Fruit fly (Drosophila melanogaster): ENCODE measurements around the gene PNUTS.

Gene PNUTS

DNA sequence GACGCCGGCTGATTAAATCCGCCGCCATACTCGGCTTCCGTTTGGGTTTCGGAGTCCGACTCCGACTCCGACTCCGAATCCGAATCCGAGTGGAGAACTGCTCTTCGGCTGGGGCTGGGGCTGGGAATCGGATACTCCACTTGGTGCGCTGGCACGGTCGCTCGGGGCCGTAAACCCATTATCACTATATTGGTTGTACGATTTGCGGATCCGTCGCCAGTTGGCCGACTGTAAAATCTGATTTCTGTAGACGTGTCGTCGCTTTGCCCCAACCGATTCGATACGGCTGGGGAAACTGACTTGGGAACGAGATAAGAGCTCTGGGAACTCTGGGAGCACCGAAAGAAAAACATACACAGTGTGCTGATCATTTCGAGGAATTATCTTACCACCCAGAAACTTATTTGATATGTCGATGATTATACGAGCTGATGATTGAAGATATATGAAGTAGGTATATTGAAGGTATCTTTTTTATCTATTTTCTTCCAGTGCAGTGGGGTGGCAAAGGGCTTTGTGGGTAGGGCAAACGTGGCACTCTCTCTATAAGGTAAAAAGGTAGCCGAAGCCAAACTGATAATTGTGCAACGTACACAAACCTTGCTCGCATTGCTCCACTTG lies 12.3 kb upstream of the PNUTS start (continued):
- TF ChIP-seq CrebB (tag; optimal IDR thresholded peaks at IDR 0.05) (peak; percentile 16), insv (GFP tag; optimal IDR thresholded peaks at IDR 0.05) (no peak), CG11398 (GFP tag; optimal IDR thresholded peaks at IDR 0.05) (peak; percentile 9), CG8359 (GFP tag; optimal IDR thresholded peaks at IDR 0.05; ENCODE audit: borderline replicate concordance) (no peak), CG14014 (GFP tag; IDR thresholded peaks at IDR 0.05) (peak; percentile 41; the same call in 1 of the 2 replicates), CG1602 (GFP tag; optimal IDR thresholded peaks at IDR 0.05) (peak; percentile 30), Xrp1 (GFP tag; IDR thresholded peaks at IDR 0.05) (peak; percentile 64; the same call in 1 of the 2 replicates), da (GFP tag; optimal IDR thresholded peaks at IDR 0.05) (no peak), B-H1 (GFP tag; IDR thresholded peaks at IDR 0.05) (peak; percentile 54), az2 (GFP tag; optimal IDR thresholded peaks at IDR 0.05) (peak; percentile 36), ab (GFP tag; optimal IDR thresholded peaks at IDR 0.05) (no peak), CG2116 (GFP tag; optimal IDR thresholded peaks at IDR 0.05) (peak; percentile 7), CG8944 (GFP tag; optimal IDR thresholded peaks at IDR 0.05) (peak; percentile 37), Dad (GFP tag; optimal IDR thresholded peaks at IDR 0.05) (no peak), CG18599 (GFP tag; optimal IDR thresholded peaks at IDR 0.05) (peak; percentile 42), E2f1 (GFP tag; IDR thresholded peaks at IDR 0.05) (peak; percentile 64), NfI (GFP tag; optimal IDR thresholded peaks at IDR 0.05) (peak; percentile 42), lab (GFP tag; optimal IDR thresholded peaks at IDR 0.05) (peak; percentile 65), ranshi (GFP tag; IDR thresholded peaks at IDR 0.05) (peak; percentile 38; the same call in 1 of the 2 replicates), tap (tag; optimal IDR thresholded peaks at IDR 0.05) (peak; percentile 48), Ets65A (GFP tag) (peak; percentile 46), sqz (GFP tag; optimal IDR thresholded peaks at IDR 0.05) (peak; percentile 7), CG7786 (GFP tag; optimal IDR thresholded peaks at IDR 0.05) (peak; percentile 35), Dbx (GFP tag; IDR thresholded peaks at IDR 0.05) (no peak), HLH54F (GFP tag; optimal IDR thresholded peaks at IDR 0.05) (peak; percentile 27), CoRest (tag; optimal IDR thresholded peaks at IDR 0.05) (peak; percentile 54), ham (GFP tag; IDR thresholded peaks at IDR 0.05) (no peak), CG1024 (GFP tag; IDR thresholded peaks at IDR 0.05) (0 out of 2 replicates have a peak, but pooled peaks have one; percentile 23), danr (GFP tag; IDR thresholded peaks at IDR 0.05) (peak; percentile 39), Hr3 (GFP tag; optimal IDR thresholded peaks at IDR 0.05) (peak; percentile 42), bab2 (GFP tag; optimal IDR thresholded peaks at IDR 0.05) (peak; percentile 30), Chrac-16 (GFP tag; optimal IDR thresholded peaks at IDR 0.05) (peak; percentile 31), CG15514 (GFP tag; optimal IDR thresholded peaks at IDR 0.05) (peak; percentile 13), exex (tag; optimal IDR thresholded peaks at IDR 0.05) (peak; percentile 43), CG31365 (tag; optimal IDR thresholded peaks at IDR 0.05) (no peak), CG11093 (GFP tag; IDR thresholded peaks at IDR 0.05) (peak; percentile 50; the same call in 2 of the 3 replicates), CG32532 (GFP tag; IDR thresholded peaks at IDR 0.05) (peak; percentile 13; the same call in 1 of the 2 replicates), chm (GFP tag; IDR thresholded peaks at IDR 0.05) (no peak), vvl (GFP tag; IDR thresholded peaks at IDR 0.05) (peak; percentile 77), Hsf (GFP tag; optimal IDR thresholded peaks at IDR 0.05) (peak; percentile 53), ems (GFP tag; optimal IDR thresholded peaks at IDR 0.05) (peak; percentile 15), gem (tag; optimal IDR thresholded peaks at IDR 0.05) (peak; percentile 76), CG11504 (tag; optimal IDR thresholded peaks at IDR 0.05) (peak; percentile 68), CG1233 (GFP tag; optimal IDR thresholded peaks at IDR 0.05) (peak; percentile 25), D (optimal IDR thresholded peaks at IDR 0.05) (no peak), D (GFP tag; optimal IDR thresholded peaks at IDR 0.05) (peak; percentile 41), Aef1 (GFP tag; IDR thresholded peaks at IDR 0.05) (peak; percentile 57; the same call in 2 of the 3 replicates), CG9932 (GFP tag; IDR thresholded peaks at IDR 0.05) (peak; percentile 58), kay (GFP tag; optimal IDR thresholded peaks at IDR 0.05) (peak; percentile 13), Awh (GFP tag; IDR thresholded peaks at IDR 0.05) (0 out of 2 replicates have a peak, but pooled peaks have one; percentile 32), Mrtf (GFP tag; IDR thresholded peaks at IDR 0.05) (peak; percentile 44; the same call in 1 of the 3 replicates)

Measured in whole organism, embryonic.